Worm (Caenorhabditis elegans) whole organism, young adult: ENCODE measurements around the gene ZK1248.4.
A peak's percentile ranks its signal among the peaks of the same experiment; 100 is the strongest.

Source experiments
- C17E4.6 ChIP-seq: fragments of 200-800 bp; sonication (Bioruptor generic); IDR thresholded peaks from 2 replicates; pipeline ENCODE4 v1.3.6; 2022; ENCODE audit warnings: missing genetic modification reagents, missing genetic modification characterization, missing compliant biosample characterization
- F33H1.4 ChIP-seq: fragments of 200-800 bp; sonication (Bioruptor generic); IDR thresholded peaks from 2 replicates; pipeline ENCODE4 v1.3.6; 2022; ENCODE audit warnings: missing genetic modification reagents, missing genetic modification characterization, missing compliant biosample characterization
- F52B5.7 ChIP-seq: sonication (generic microtip); optimal IDR thresholded peaks from 2 replicates; lab custom pipeline; 2016; ENCODE audit warnings: mild to moderate bottlenecking, missing genetic modification characterization, missing compliant biosample characterization
- F57A8.1 ChIP-seq: fragments of 200-800 bp; sonication (Bioruptor generic); optimal IDR thresholded peaks from 2 replicates; lab custom pipeline; 2018; ENCODE audit warnings: mild to moderate bottlenecking, missing genetic modification characterization, moderate library complexity, missing compliant biosample characterization
- K11D2.4 ChIP-seq: fragments of 200-800 bp; sonication (Bioruptor generic); IDR thresholded peaks from 2 replicates; pipeline ENCODE4 v1.3.6; 2022; ENCODE audit warnings: missing genetic modification reagents, missing genetic modification characterization, missing compliant biosample characterization
- K12H6.12 ChIP-seq: fragments of 200-800 bp; sonication (Bioruptor generic); optimal IDR thresholded peaks from 2 replicates; lab custom pipeline; 2018; ENCODE audit warnings: mild to moderate bottlenecking, missing genetic modification characterization, missing compliant biosample characterization
- Y53F4B.3 ChIP-seq: fragments of 200-800 bp; sonication (Bioruptor generic); IDR thresholded peaks from 2 replicates; pipeline ENCODE4 v1.3.6; 2022; ENCODE audit warnings: missing genetic modification reagents, missing genetic modification characterization, missing compliant biosample characterization
- Y56A3A.18 ChIP-seq: fragments of 200-800 bp; sonication (Bioruptor generic); IDR thresholded peaks from 2 replicates; pipeline ENCODE4 v1.3.6; 2022; ENCODE audit warnings: missing genetic modification reagents, missing genetic modification characterization, missing compliant biosample characterization
- Y95B8A.8 ChIP-seq: fragments of 200-800 bp; sonication (Bioruptor generic); IDR thresholded peaks from 2 replicates; pipeline ENCODE4 v1.3.6; 2022; ENCODE audit warnings: missing genetic modification reagents, missing genetic modification characterization, missing compliant biosample characterization
- akir-1 ChIP-seq: fragments of 200-800 bp; sonication (Bioruptor generic); optimal IDR thresholded peaks from 2 replicates; lab custom pipeline; 2018; ENCODE audit warnings: mild to moderate bottlenecking, missing genetic modification characterization, moderate library complexity, missing compliant biosample characterization
- atf-7 ChIP-seq: sonication (generic microtip); optimal IDR thresholded peaks from 2 replicates; lab custom pipeline; 2017; ENCODE audit warnings: mild to moderate bottlenecking, missing genetic modification characterization, missing compliant biosample characterization
- athp-1 ChIP-seq: sonication (generic microtip); optimal IDR thresholded peaks from 2 replicates; lab custom pipeline; 2017; ENCODE audit warnings: mild to moderate bottlenecking, missing genetic modification characterization, missing compliant biosample characterization
- attf-5 ChIP-seq: fragments of 200-800 bp; sonication (Bioruptor generic); optimal IDR thresholded peaks from 2 replicates; lab custom pipeline; 2018; ENCODE audit warnings: mild to moderate bottlenecking, missing genetic modification characterization, missing compliant biosample characterization
- cebp-1 ChIP-seq, 2 experiments: fragments of 200-800 bp in 1 of 2; sonication (Bioruptor generic) in 1 of 2; sonication (generic microtip) in 1 of 2; IDR thresholded peaks in 1 of 2; optimal IDR thresholded peaks in 1 of 2; 2 replicates each; pipeline versions ENCODE4 v1.3.6 to Lab custom; 2017 to 2022; ENCODE audit warnings: missing compliant biosample characterization in 2 of 2, missing genetic modification characterization in 2 of 2, mild to moderate bottlenecking in 1 of 2, missing genetic modification reagents in 1 of 2, moderate library complexity in 1 of 2
- cebp-2 ChIP-seq: fragments of 200-800 bp; sonication (Bioruptor generic); IDR thresholded peaks from 2 replicates; pipeline ENCODE4 v1.3.6; 2022; ENCODE audit warnings: missing genetic modification characterization, missing compliant biosample characterization
- ceh-100 ChIP-seq: fragments of 200-800 bp; sonication (Bioruptor generic); IDR thresholded peaks from 2 replicates; pipeline ENCODE4 v1.3.6; 2022; ENCODE audit warnings: missing genetic modification reagents, missing genetic modification characterization, missing compliant biosample characterization
- ceh-27 ChIP-seq: fragments of 200-800 bp; sonication (Bioruptor generic); optimal IDR thresholded peaks from 2 replicates; lab custom pipeline; 2018; ENCODE audit warnings: mild to moderate bottlenecking, missing genetic modification characterization, moderate library complexity, missing compliant biosample characterization
- die-1 ChIP-seq: sonication (generic microtip); optimal IDR thresholded peaks from 2 replicates; lab custom pipeline; 2016; ENCODE audit warnings: missing genotype, mild to moderate bottlenecking, missing genetic modification characterization, missing compliant biosample characterization
- efl-1 ChIP-seq: fragments of 150-350 bp; optimal IDR thresholded peaks from 2 replicates; lab custom pipeline; 2014; ENCODE audit warnings: missing biosample characterization, missing genetic modification reagents, missing genetic modification characterization
- egl-44 ChIP-seq: fragments of 200-800 bp; sonication (Bioruptor generic); IDR thresholded peaks from 2 replicates; pipeline ENCODE4 v1.3.6; 2022; ENCODE audit warnings: missing genetic modification reagents, missing genetic modification characterization, missing compliant biosample characterization
- egrh-3 ChIP-seq: fragments of 200-800 bp; sonication (Bioruptor generic); IDR thresholded peaks from 2 replicates; pipeline ENCODE4 v1.3.6; 2022; ENCODE audit warnings: missing genetic modification reagents, missing genetic modification characterization, missing compliant biosample characterization
- ets-4 ChIP-seq: fragments of 200-800 bp; sonication (Bioruptor generic); optimal IDR thresholded peaks from 2 replicates; lab custom pipeline; 2018; ENCODE audit warnings: mild to moderate bottlenecking, missing genetic modification characterization, missing compliant biosample characterization
- gei-17 ChIP-seq: fragments of 200-800 bp; sonication (Bioruptor generic); optimal IDR thresholded peaks from 2 replicates; lab custom pipeline; 2018; ENCODE audit warnings: mild to moderate bottlenecking, missing genetic modification characterization, missing compliant biosample characterization
- hlh-26 ChIP-seq: fragments of 200-800 bp; sonication (Bioruptor generic); conservative IDR thresholded peaks from 2 replicates; pipeline ENCODE4 v1.3.6; 2022; ENCODE audit warnings: missing genetic modification reagents, missing genetic modification characterization, missing compliant biosample characterization
- hmg-1.2 ChIP-seq: fragments of 200-800 bp; sonication (Bioruptor generic); IDR thresholded peaks from 2 replicates; pipeline ENCODE4 v1.3.6; 2022; ENCODE audit warnings: missing genetic modification reagents, missing genetic modification characterization, missing compliant biosample characterization
- hsf-1 ChIP-seq: fragments of 200-800 bp; sonication (Bioruptor generic); IDR thresholded peaks from 2 replicates; pipeline ENCODE4 v1.3.6; 2022; ENCODE audit warnings: missing genetic modification reagents, missing genetic modification characterization, missing compliant biosample characterization
- lir-1 ChIP-seq: fragments of 200-800 bp; sonication (Bioruptor generic); conservative IDR thresholded peaks from 2 replicates; pipeline ENCODE4 v1.3.6; 2022; ENCODE audit warnings: missing genetic modification reagents, missing genetic modification characterization, missing compliant biosample characterization
- madf-8 ChIP-seq: fragments of 200-800 bp; sonication (Bioruptor generic); conservative IDR thresholded peaks from 2 replicates; pipeline ENCODE4 v1.3.6; 2022; ENCODE audit warnings: missing genetic modification reagents, missing genetic modification characterization, missing compliant biosample characterization
- mes-4 ChIP-seq: sonication (generic microtip); optimal IDR thresholded peaks from 2 replicates; lab custom pipeline; 2016; ENCODE audit warnings: missing genotype, missing genetic modification characterization, missing compliant biosample characterization
- nfya-1 ChIP-seq: sonication (generic microtip); optimal IDR thresholded peaks from 2 replicates; lab custom pipeline; 2017; ENCODE audit warnings: antibody characterized with exemption, missing compliant biosample characterization, missing genetic modification characterization, borderline replicate concordance; ENCODE audit not compliant: insufficient read depth
- nfya-2 ChIP-seq: fragments of 200-800 bp; sonication (Bioruptor generic); IDR thresholded peaks from 2 replicates; pipeline ENCODE4 v1.3.6; 2022; ENCODE audit warnings: missing genetic modification reagents, missing genetic modification characterization, missing compliant biosample characterization
- nfyb-1 ChIP-seq: fragments of 200-800 bp; sonication (Bioruptor generic); IDR thresholded peaks from 2 replicates; pipeline ENCODE4 v1.3.6; 2022; ENCODE audit warnings: missing genetic modification reagents, missing genetic modification characterization, missing compliant biosample characterization
- nhr-179 ChIP-seq: sonication (generic microtip); optimal IDR thresholded peaks from 2 replicates; lab custom pipeline; 2016; ENCODE audit warnings: mild to moderate bottlenecking, missing genetic modification characterization, missing compliant biosample characterization
- pbrm-1 ChIP-seq: fragments of 200-800 bp; sonication (Bioruptor generic); IDR thresholded peaks from 2 replicates; pipeline ENCODE4 v1.3.6; 2022; ENCODE audit warnings: missing genetic modification reagents, missing genetic modification characterization, missing compliant biosample characterization
- rcor-1 ChIP-seq: fragments of 200-800 bp; sonication (Bioruptor generic); IDR thresholded peaks from 2 replicates; pipeline ENCODE4 v1.3.6; 2022; ENCODE audit warnings: missing genetic modification reagents, missing genetic modification characterization, missing compliant biosample characterization
- rec-8 ChIP-seq, 2 experiments: sonication (generic microtip); optimal IDR thresholded peaks; 2 replicates each; lab custom pipeline; 2016; ENCODE audit warnings: mild to moderate bottlenecking in 2 of 2, missing genetic modification characterization in 2 of 2, missing genetic modification reagents in 2 of 2, missing genotype in 2 of 2, missing biosample characterization in 1 of 2, missing compliant biosample characterization in 1 of 2, moderate library complexity in 1 of 2
- sdz-38 ChIP-seq: sonication (generic microtip); optimal IDR thresholded peaks from 2 replicates; lab custom pipeline; 2016; ENCODE audit warnings: missing genotype, missing genetic modification characterization, missing compliant biosample characterization
- sea-2 ChIP-seq: fragments of 200-800 bp; sonication (Bioruptor generic); IDR thresholded peaks from 2 replicates; pipeline ENCODE4 v1.3.6; 2022; ENCODE audit warnings: missing genetic modification characterization, missing compliant biosample characterization
- snpc-4 ChIP-seq, 5 experiments: fragments of 150-350 bp in 1 of 5; sonication (generic microtip) in 4 of 5; optimal IDR thresholded peaks; 2 replicates each; lab custom pipeline; 2014 to 2018; ENCODE audit warnings: missing genetic modification characterization in 5 of 5, missing biosample characterization in 3 of 5, antibody characterized with exemption in 2 of 5, mild to moderate bottlenecking in 2 of 5, missing compliant biosample characterization in 2 of 5, missing genotype in 2 of 5, moderate library complexity in 2 of 5, missing genetic modification reagents in 1 of 5
- unc-130 ChIP-seq: sonication (generic microtip); optimal IDR thresholded peaks from 2 replicates; lab custom pipeline; 2016; ENCODE audit warnings: missing genetic modification reagents, missing genetic modification characterization, missing compliant biosample characterization
- zfh-2 ChIP-seq: fragments of 200-800 bp; sonication (Bioruptor generic); conservative IDR thresholded peaks from 2 replicates; pipeline ENCODE4 v1.3.6; 2022; ENCODE audit warnings: missing genetic modification reagents, missing genetic modification characterization, missing compliant biosample characterization
- ztf-25 ChIP-seq: fragments of 200-800 bp; sonication (Bioruptor generic); IDR thresholded peaks from 2 replicates; pipeline ENCODE4 v1.3.6; 2022; ENCODE audit warnings: missing genetic modification reagents, missing genetic modification characterization, missing compliant biosample characterization
- ztf-3 ChIP-seq: fragments of 200-800 bp; sonication (Bioruptor generic); optimal IDR thresholded peaks from 2 replicates; lab custom pipeline; 2018; ENCODE audit warnings: mild to moderate bottlenecking, missing genetic modification characterization, missing compliant biosample characterization
- ztf-6 ChIP-seq: fragments of 200-800 bp; sonication (Bioruptor generic); IDR thresholded peaks from 2 replicates; pipeline ENCODE4 v1.3.6; 2022; ENCODE audit warnings: missing genetic modification reagents, missing genetic modification characterization, missing compliant biosample characterization

ZK1248.4 gene

ce11 chrII:5836153-5836719 lies 17.8 kb downstream of the ZK1248.4 start, which contains the start of gene fzo-1:
fzo-1 (minus strand) TSS chrII:5836203.
- TF ChIP-seq ztf-25 = no peak
- TF ChIP-seq gei-17 (GFP tag; lab: Kevin White, UChicago) = no peak
- no peak for TF ChIP-seq cebp-2 (GFP tag; lab: Robert Waterston, UW)
- TF ChIP-seq ceh-100 (GFP tag; lab: Robert Waterston, UW) = peak; percentile 91
- no peak for TF ChIP-seq C17E4.6
- TF ChIP-seq ceh-27 (GFP tag; lab: Kevin White, UChicago) = peak; percentile 33
- TF ChIP-seq atf-7 = no peak
- no peak for TF ChIP-seq snpc-4 (GFP tag; optimal IDR thresholded peaks at IDR 0.05; lab: Kevin White, UChicago)
- peak in 2 of 4 experiments; percentile 5 to 49 for TF ChIP-seq snpc-4 (tag; optimal IDR thresholded peaks at IDR 0.05; lab: Kevin White, UChicago)
- TF ChIP-seq pbrm-1 (GFP tag; lab: Robert Waterston, UW) = no peak
- TF ChIP-seq F52B5.7 = no peak
- no peak for TF ChIP-seq die-1 (tag; lab: Kevin White, UChicago)
- TF ChIP-seq unc-130 (GFP tag; lab: Kevin White, UChicago) = peak; percentile 48
- no peak for TF ChIP-seq F57A8.1
- peak; percentile 17; the same call in 1 of the 2 replicates for TF ChIP-seq hmg-1.2 (GFP tag; lab: Robert Waterston, UW)
- TF ChIP-seq cebp-1 (GFP tag; IDR thresholded peaks at IDR 0.05; lab: Robert Waterston, UW) = no peak
- TF ChIP-seq cebp-1 (tag; optimal IDR thresholded peaks at IDR 0.05; lab: Kevin White, UChicago) = peak; percentile 9
- no peak for TF ChIP-seq Y56A3A.18 (GFP tag; lab: Robert Waterston, UW)
- no peak for TF ChIP-seq zfh-2 (GFP tag; lab: Robert Waterston, UW)
- no peak for TF ChIP-seq nfyb-1 (GFP tag; lab: Robert Waterston, UW)
- no peak for TF ChIP-seq mes-4 (tag; lab: Kevin White, UChicago)
- peak; percentile 18 for TF ChIP-seq K12H6.12
- TF ChIP-seq ets-4 (GFP tag; lab: Kevin White, UChicago) = no peak
- no peak for TF ChIP-seq madf-8 (GFP tag; lab: Robert Waterston, UW)
- TF ChIP-seq athp-1 (tag; lab: Kevin White, UChicago) = no peak
- TF ChIP-seq nhr-179 (tag; lab: Kevin White, UChicago) = no peak
- TF ChIP-seq attf-5 = peak; percentile 1
- peak; percentile 15 for TF ChIP-seq akir-1 (GFP tag; lab: Kevin White, UChicago)
- TF ChIP-seq, all 124 proteins: peak for 9

- TF ChIP-seq F33H1.4 = no peak
- TF ChIP-seq nfya-2 (GFP tag; lab: Robert Waterston, UW) = no peak
- TF ChIP-seq efl-1 (GFP tag; lab: Kevin White, UChicago) = no peak
- no peak for TF ChIP-seq hsf-1 (GFP tag; lab: Robert Waterston, UW)
These were observed 20.1 kb downstream of the ZK1248.4 start, which contains the start of gene ZK1248.15 for ce11 chrII:5838453-5838852. ZK1248.15 (minus strand) TSS chrII:5838553.

- no peak for TF ChIP-seq nfyb-1 (GFP tag; lab: Robert Waterston, UW)
- no peak for TF ChIP-seq lir-1 (GFP tag; lab: Robert Waterston, UW)
- TF ChIP-seq rec-8 (tag; optimal IDR thresholded peaks at IDR 0.05; lab: Kevin White, UChicago) = no peak
- TF ChIP-seq sdz-38 = no peak
- no peak for TF ChIP-seq ztf-3
- TF ChIP-seq egrh-3 (GFP tag; lab: Robert Waterston, UW) = no peak
- no peak for TF ChIP-seq K11D2.4 (GFP tag; lab: Robert Waterston, UW)
- TF ChIP-seq C17E4.6 = no peak
- no peak for TF ChIP-seq efl-1 (GFP tag; lab: Kevin White, UChicago)
- peak; percentile 52; the same call in 1 of the 2 replicates for TF ChIP-seq ceh-100 (GFP tag; lab: Robert Waterston, UW)
- TF ChIP-seq Y53F4B.3 (GFP tag; lab: Robert Waterston, UW) = no peak
- TF ChIP-seq nfya-1 (tag; lab: Kevin White, UChicago) = no peak
- no peak for TF ChIP-seq Y95B8A.8 (GFP tag; lab: Robert Waterston, UW)
- TF ChIP-seq hlh-26 (GFP tag; lab: Robert Waterston, UW) = no peak
- no peak for TF ChIP-seq egl-44
- no peak for TF ChIP-seq ztf-6 (GFP tag; lab: Robert Waterston, UW)
- TF ChIP-seq sea-2 = no peak
- peak; percentile 70; the same call in 1 of the 2 replicates for TF ChIP-seq rcor-1 (GFP tag; lab: Robert Waterston, UW)
- TF ChIP-seq nhr-179 (tag; lab: Kevin White, UChicago) = no peak
- no peak for TF ChIP-seq hsf-1 (GFP tag; lab: Robert Waterston, UW)
These were observed 20.8 kb downstream of the ZK1248.4 start, which contains the start of gene ZK1248.19 for ce11 chrII:5839227-5839626. ZK1248.19 (minus strand) TSS chrII:5839414.
